Fruit fly (Drosophila melanogaster): ENCODE results near the gene CG8031.

The CG8031 gene

dm6 chr3R:12960929-12961855 lies 49.9 kb downstream of the CG8031 start, which contains the start of gene Spc25 (continued):
- TF ChIP-seq Rx (GFP tag; IDR thresholded peaks at IDR 0.05) (no peak), jigr1 (GFP tag; IDR thresholded peaks at IDR 0.05) (no peak), CG10979 (tag; optimal IDR thresholded peaks at IDR 0.05) (no peak), CG8765 (GFP tag; IDR thresholded peaks at IDR 0.05) (no peak), Mad (GFP tag; optimal IDR thresholded peaks at IDR 0.05) (peak; percentile 46), Mes4 (GFP tag; optimal IDR thresholded peaks at IDR 0.05) (peak; percentile 55), CG11695 (GFP tag; IDR thresholded peaks at IDR 0.05) (no peak), CG13775 (GFP tag; optimal IDR thresholded peaks at IDR 0.05) (peak; percentile 38), ftz-f1 (GFP tag; optimal IDR thresholded peaks at IDR 0.05) (no peak), CG9609 (GFP tag; optimal IDR thresholded peaks at IDR 0.05) (peak; percentile 52), shn (GFP tag; optimal IDR thresholded peaks at IDR 0.05) (peak; percentile 69), CG10147 (GFP tag; optimal IDR thresholded peaks at IDR 0.05) (no peak), CG4360 (GFP tag; IDR thresholded peaks at IDR 0.05) (no peak), Atf3 (GFP tag; optimal IDR thresholded peaks at IDR 0.05) (peak; percentile 18), CG1792 (GFP tag; optimal IDR thresholded peaks at IDR 0.05) (peak; percentile 41), bbx (GFP tag; IDR thresholded peaks at IDR 0.05; ENCODE audit: partially characterized antibody) (peak; percentile 93), psq (GFP tag; optimal IDR thresholded peaks at IDR 0.05) (peak; percentile 4), CG6175 (GFP tag; IDR thresholded peaks at IDR 0.05) (no peak), nom (GFP tag; optimal IDR thresholded peaks at IDR 0.05) (no peak), hkb (optimal IDR thresholded peaks at IDR 0.05) (peak; percentile 75), hkb (GFP tag; IDR thresholded peaks at IDR 0.05) (no peak), CG14050 (GFP tag; IDR thresholded peaks at IDR 0.05) (no peak), D (optimal IDR thresholded peaks at IDR 0.05) (no peak), D (GFP tag; optimal IDR thresholded peaks at IDR 0.05) (no peak), nerfin-1 (tag; optimal IDR thresholded peaks at IDR 0.05) (no peak), Dll (GFP tag; IDR thresholded peaks at IDR 0.05; ENCODE audit: partially characterized antibody) (peak; percentile 93), CG3407 (GFP tag; optimal IDR thresholded peaks at IDR 0.05) (no peak), jing (GFP tag; optimal IDR thresholded peaks at IDR 0.05) (no peak), pros (GFP tag; optimal IDR thresholded peaks at IDR 0.05) (no peak), dmrt11E (tag; optimal IDR thresholded peaks at IDR 0.05) (peak; percentile 12), CG13424 (tag; optimal IDR thresholded peaks at IDR 0.05) (no peak), fd3F (GFP tag; optimal IDR thresholded peaks at IDR 0.05) (peak; percentile 26)

- TF ChIP-seq wdn (GFP tag; IDR thresholded peaks at IDR 0.05) (no peak), gce (GFP tag; IDR thresholded peaks at IDR 0.05) (0 out of 3 replicates have a peak, but pooled peaks have one; percentile 17), corto (GFP tag; optimal IDR thresholded peaks at IDR 0.05) (peak; percentile 18), CG10565 (GFP tag; optimal IDR thresholded peaks at IDR 0.05) (no peak), Trl (optimal IDR thresholded peaks at IDR 0.05) (no peak), Trl (GFP tag; optimal IDR thresholded peaks at IDR 0.05) (no peak), Dbx (GFP tag; IDR thresholded peaks at IDR 0.05) (no peak), ac (GFP tag; optimal IDR thresholded peaks at IDR 0.05) (no peak), salm (tag; optimal IDR thresholded peaks at IDR 0.05) (no peak), YL-1 (GFP tag; optimal IDR thresholded peaks at IDR 0.05) (no peak), CG17385 (GFP tag; optimal IDR thresholded peaks at IDR 0.05) (no peak), CG4404 (GFP tag; IDR thresholded peaks at IDR 0.05) (no peak), CG12942 (GFP tag; optimal IDR thresholded peaks at IDR 0.05) (no peak), Fer3 (tag; optimal IDR thresholded peaks at IDR 0.05) (no peak), Lpt (GFP tag; optimal IDR thresholded peaks at IDR 0.05) (no peak), sisA (GFP tag; IDR thresholded peaks at IDR 0.05) (no peak), Nf-YA (GFP tag; IDR thresholded peaks at IDR 0.05) (no peak), CG3281 (GFP tag; optimal IDR thresholded peaks at IDR 0.05) (peak; percentile 1), dysf (GFP tag; IDR thresholded peaks at IDR 0.05) (no peak), CG2116 (GFP tag; optimal IDR thresholded peaks at IDR 0.05) (no peak)
These were observed 50.9 kb downstream of the CG8031 start for dm6 chr3R:12960227-12960626.
